Worm (Caenorhabditis elegans): Measurements from ENCODE around the gene nonu-1.

ce11 chrIII:4830207-4830606, 19.5 kb downstream of the nonu-1 start, which contains the start of gene nspd-9:
- TF ChIP-seq pha-4 (tag; optimal IDR thresholded peaks at IDR 0.05) (no peak), C08G9.2 (tag; optimal IDR thresholded peaks at IDR 0.05) (no peak), unc-42 (tag; optimal IDR thresholded peaks at IDR 0.05) (no peak), elt-2 (tag; optimal IDR thresholded peaks at IDR 0.05) (no peak), nhr-232 (tag; optimal IDR thresholded peaks at IDR 0.05) (no peak), nhr-11 (tag; optimal IDR thresholded peaks at IDR 0.05) (no peak), ceh-18 (tag; optimal IDR thresholded peaks at IDR 0.05) (no peak), ref-2 (tag; optimal IDR thresholded peaks at IDR 0.05) (no peak), F13H6.1 (tag; optimal IDR thresholded peaks at IDR 0.05) (no peak), fkh-10 (GFP tag; optimal IDR thresholded peaks at IDR 0.05) (no peak), unc-86 (tag; optimal IDR thresholded peaks at IDR 0.05) (no peak), nfya-1 (tag; optimal IDR thresholded peaks at IDR 0.05) (no peak)
